Worm (Caenorhabditis elegans) whole organism, dauer: ENCODE results near the gene clec-226.

Source experiments
- unc-62 ChIP-seq: sonication (generic microtip); optimal IDR thresholded peaks from 2 replicates; lab custom pipeline; 2017; ENCODE audit warnings: missing biosample characterization, missing genetic modification reagents, missing genetic modification characterization

The clec-226 gene

DNA sequence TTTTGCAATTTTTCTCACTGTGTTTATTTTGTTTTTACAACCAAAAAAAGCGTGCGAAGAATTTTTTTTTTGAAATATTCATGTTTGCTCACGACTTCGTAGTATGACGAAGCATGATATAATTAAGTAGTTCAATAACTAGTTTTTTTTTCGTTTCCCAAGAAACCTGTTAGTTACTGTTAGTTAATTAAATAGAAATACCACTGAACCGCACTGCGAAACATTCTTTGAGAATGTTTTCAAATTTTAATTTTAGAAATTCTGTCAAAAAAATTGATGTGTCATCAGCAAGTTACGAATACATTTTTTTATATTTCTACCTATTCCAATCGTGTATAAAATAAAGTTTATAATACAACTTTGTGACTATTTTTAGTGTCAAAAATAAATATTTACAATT lies 20.4 kb upstream of the clec-226 start, which contains the start of gene srxa-12:
Gene srxa-12 (plus strand): TSS at position 301 of the 400 bp plus-strand sequence.
- TF ChIP-seq unc-62 (GFP tag; lab: Kevin White, UChicago) = no peak

DNA sequence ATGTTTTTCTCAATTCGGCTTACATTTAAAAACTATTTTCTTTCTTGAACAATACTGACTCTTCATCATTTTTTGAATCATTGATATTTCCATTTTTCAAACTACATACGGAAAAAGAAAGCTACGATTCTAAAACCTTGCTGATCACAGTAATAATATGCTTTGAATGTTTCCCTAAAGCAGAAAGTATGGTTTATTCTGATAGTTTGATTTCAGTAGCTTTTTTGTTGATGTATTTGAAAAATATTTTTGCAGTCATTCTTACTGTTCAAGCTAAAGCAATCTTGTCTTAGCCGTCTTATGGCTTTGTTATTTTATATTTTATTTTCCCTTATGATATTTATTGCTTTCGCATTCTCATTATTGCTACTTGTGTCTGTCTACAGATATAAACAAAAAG lies 17.3 kb upstream of the clec-226 start, which contains the start of gene srxa-13:
Gene srxa-13 (plus strand): TSS at position 301 of the 400 bp plus-strand sequence.
- TF ChIP-seq unc-62 (GFP tag; lab: Kevin White, UChicago) = no peak

DNA sequence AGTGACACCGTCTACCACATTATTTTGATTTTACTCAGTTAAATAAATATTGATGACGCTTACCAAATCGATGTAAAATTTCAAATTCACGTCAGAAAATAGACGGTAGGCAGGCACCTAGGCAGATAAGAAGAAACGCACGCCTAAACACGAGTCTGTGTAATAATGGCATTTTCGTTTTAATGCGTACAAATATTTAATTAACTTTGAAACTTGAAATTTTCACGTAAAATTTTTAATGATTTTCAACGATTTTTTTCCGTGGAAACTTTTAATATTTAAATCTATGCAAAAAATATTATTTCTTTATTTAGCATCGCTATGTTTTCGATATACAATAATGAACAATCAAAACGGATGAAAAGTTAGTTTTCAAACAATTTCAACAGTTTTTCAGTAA lies 15.5 kb upstream of the clec-226 start, which contains the start of gene C06B3.16:
Gene C06B3.16 (plus strand): TSS at position 301 of the 400 bp plus-strand sequence.
- no peak for TF ChIP-seq unc-62 (GFP tag; lab: Kevin White, UChicago)

DNA sequence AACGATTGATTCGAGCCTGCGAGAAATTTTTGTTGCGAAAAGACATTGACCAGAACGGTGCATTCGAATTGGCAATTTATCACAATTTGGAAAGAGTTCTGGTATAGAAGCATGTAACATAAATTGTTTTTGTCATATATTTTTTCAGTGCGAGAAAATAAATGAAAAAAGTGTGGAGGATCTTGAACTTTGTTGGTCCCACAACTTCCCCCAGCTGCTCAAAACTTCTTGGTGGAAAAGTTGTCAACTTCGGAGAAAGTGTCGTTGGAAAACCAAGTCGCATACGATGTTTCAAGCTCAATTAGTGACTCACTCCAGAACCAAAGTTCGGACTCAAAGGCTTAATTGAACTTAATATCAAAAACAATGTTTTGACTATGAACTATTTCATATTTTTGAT lies 14.8 kb upstream of the clec-226 start:
- TF ChIP-seq unc-62 (GFP tag; lab: Kevin White, UChicago) = no peak

DNA sequence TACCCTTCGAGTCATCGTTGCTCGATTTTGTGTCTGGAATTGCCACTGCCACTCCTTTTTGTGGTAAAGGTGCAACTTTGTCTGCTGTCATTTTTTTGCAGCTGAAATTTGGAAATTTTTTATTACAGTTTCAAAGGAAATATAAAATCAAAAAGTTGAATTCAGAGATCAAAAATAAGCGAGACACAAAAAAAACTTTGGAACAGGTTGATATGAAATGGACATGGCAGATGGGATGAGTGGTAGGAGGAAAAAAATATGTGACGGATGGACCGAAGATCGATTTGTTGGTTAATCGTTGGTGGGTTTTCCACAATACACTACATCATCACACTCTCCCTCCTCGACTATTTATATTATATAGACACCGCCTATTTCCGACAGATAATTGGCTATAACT lies 12.2 kb upstream of the clec-226 start, which contains the start of gene R10D12.1:
Gene R10D12.1 (minus strand): TSS at position 101 of the 400 bp plus-strand sequence.
- TF ChIP-seq unc-62 (GFP tag; lab: Kevin White, UChicago) = no peak

DNA sequence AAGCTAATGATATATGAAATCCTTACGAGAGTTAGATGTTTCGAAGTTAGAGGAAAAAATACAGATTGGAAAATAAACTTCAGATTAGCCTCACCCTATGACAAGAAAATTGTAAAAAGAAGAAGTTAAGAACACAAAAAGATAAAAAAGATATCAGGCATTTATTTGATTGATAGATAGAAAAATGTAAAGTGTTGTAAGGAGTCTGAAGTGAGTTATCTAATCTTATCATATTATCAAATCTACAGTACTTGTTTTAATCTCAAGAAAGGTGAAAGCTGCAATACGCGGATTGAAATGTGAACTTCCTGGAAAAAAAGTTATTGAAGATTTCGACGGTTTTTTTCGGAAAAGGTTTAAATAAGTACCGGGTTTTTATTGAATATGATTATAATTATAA lies 11.3 kb upstream of the clec-226 start:
- TF ChIP-seq unc-62 (GFP tag; lab: Kevin White, UChicago) = no peak

DNA sequence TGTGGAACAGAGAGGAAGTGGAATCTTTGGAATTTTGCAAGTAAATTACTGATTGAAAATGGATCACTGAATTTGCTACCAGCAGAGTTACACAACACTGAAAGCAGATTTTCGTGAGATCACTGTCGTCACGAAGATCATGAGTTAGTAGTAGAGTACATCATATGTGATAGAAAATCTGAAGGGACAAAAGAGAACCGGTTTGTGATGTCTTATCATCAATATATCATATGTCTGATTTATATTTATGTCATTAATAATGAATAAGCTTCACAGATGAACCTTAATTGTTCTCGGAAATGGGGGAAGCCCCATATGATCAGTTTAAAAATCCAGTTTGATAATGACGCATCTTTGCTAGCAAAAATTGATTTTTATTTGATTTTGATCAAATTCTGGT lies 10.7 kb upstream of the clec-226 start:
- no peak for TF ChIP-seq unc-62 (GFP tag; lab: Kevin White, UChicago)

DNA sequence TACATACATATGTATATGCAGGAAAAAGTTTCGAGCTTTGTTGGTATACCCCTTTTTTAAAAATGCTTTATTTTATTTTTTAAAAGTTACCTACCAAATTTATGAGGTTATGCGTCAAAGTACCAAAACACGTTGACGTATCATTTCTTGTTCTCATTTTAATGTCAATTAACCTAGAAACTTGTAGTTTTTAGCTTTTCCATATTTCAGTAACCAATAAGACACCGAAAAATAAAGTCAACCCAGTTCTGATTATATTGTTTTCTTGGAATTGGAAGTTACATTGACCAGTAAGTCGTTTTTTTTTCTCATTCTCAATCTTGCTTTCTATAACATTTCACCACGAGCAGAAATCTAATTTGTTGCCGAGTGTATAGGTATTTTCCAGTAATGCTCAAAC lies 9.9 kb upstream of the clec-226 start, which contains the start of gene srw-145:
Gene srw-145 (plus strand): TSS at position 301 of the 400 bp plus-strand sequence.
- TF ChIP-seq unc-62 (GFP tag; lab: Kevin White, UChicago) = no peak

DNA sequence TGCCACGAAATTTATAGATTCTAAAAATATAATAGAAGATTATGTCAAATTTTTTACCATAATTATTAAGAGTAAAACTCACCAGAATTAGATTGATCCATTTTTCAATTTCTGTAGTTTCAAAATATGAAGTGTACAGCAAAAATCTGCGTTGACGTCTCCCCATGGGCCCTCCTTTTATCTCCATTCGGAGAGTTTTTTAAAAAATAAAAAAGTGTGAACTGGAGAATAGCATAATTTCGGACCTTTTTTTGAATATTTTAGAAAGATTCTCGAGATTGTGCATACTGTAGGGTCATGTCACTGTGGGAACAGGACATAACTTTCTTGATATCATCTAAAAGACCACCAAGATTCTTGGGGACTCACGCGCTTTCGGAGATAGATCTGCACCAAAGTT lies 4.7 kb upstream of the clec-226 start, which contains the start of gene dpr-1:
Gene dpr-1 (minus strand): TSS at position 101 of the 400 bp plus-strand sequence.
- TF ChIP-seq unc-62 (GFP tag; lab: Kevin White, UChicago) = no peak

DNA sequence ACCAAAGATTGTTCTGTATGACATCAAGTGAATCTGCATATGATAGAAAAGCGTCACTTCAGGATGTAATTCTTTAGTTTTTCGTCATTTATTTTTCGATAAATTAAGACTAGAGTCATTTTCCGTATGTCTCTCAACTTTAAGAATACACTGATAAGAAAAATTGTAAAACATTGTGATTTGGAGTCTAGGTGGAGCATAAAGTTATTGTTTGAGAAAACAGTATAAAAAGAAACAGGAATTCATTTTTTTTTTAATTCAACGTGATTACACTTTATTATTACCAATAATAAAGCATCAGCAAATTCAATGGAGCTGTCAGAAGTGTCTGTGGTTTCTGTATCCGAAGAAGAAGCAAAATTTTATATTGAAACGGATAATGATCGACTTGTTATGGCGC lies 2.2 kb downstream of the clec-226 start, which contains the start of gene R10D12.6:
Gene R10D12.6 (plus strand): TSS at position 301 of the 400 bp plus-strand sequence.
- no peak for TF ChIP-seq unc-62 (GFP tag; lab: Kevin White, UChicago)

DNA sequence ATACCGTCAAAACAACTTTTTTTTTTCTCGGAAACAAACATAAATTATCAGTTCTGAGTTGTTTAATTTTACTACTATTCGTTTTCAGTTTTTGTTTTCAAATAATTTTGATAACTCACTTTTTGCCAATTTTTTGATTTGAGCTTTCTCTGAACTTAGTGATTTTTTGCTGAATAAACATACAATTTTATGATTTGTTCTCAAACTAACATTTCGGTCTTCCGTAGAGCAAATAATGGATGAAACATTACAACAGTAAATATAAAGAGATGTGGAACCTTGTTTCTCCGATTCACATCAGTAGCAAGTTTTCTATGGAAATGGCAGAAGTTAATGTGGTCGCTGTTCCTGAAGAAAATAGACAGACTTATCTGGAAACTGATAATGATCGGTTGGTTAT lies 3.0 kb downstream of the clec-226 start, which contains the start of gene R10D12.7:
Gene R10D12.7 (plus strand): TSS at position 301 of the 400 bp plus-strand sequence.
- no peak for TF ChIP-seq unc-62 (GFP tag; lab: Kevin White, UChicago)

DNA sequence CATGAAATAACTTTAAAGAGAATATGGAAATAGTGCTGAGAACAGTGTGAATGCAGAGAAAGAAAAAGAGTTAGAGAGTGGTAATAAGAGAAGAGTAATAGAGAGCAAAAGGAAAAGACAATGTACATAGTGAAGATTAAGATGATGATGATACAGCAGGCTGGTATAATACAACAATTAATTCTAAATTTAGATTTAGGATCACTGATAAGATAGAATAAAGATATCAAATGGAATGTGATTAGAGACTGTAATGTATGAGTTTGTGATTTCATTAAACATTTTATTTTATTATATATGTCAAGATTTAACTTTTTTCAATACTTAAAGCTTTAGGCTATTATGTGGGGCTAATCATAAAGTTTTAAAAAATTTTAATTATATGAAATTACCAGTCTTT lies 6.4 kb downstream of the clec-226 start, which contains the start of gene R10D12.8:
Gene R10D12.8 (minus strand): TSS at position 101 of the 400 bp plus-strand sequence.
- TF ChIP-seq unc-62 (GFP tag; lab: Kevin White, UChicago) = no peak

DNA sequence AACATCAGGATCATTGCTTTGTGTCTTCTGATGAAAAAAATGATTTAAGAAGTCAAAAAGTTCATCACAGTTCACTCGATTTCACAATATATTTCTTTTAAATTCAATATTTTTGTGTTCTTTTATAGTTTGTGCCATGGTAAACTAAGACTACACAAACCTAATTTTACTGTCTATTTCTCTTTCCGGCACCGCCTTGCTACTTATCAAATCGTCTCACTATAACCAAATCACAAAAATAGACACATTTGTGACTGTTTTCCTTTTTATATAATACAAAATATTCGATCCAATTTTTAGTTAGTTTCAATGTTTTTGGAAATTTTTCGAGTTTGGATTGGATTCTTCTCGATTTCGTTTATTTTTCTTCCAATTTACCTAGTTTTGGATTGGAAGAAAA lies 7.3 kb downstream of the clec-226 start, which contains the start of gene swt-6:
Gene swt-6 (plus strand): TSS at position 301 of the 400 bp plus-strand sequence.
- TF ChIP-seq unc-62 (GFP tag; lab: Kevin White, UChicago) = no peak

DNA sequence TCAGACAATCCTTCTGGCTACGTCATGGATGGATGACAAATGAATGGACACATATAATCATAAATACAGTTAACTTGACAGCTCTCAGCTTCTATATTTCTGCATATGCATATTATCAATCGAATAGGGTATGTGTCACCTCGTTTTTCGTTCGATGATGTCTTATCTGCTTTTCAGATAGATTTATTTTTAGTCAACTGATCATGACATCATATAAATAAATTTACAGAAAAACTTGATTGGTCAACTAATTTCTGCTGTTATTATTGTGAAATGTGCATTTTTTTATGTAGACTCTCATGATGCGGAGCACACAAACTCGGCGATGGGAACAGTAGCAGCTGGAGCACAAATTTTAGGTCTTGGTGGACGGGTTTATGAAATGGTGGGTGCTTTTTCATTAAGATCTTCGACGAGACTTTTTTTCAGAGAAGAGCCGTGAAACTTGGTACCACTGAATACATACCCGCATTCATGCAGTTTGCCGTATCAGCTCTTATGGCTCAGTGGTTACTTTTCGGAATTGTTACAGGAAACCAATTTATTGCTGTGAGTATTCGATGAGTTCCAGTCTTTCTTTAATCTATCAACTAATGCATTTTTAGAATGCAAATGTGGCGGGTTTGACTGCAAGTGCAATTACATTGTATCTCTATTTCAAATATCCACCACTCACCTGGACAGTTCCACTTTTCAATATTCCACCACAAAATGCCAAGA lies 8.8 kb downstream of the clec-226 start:
- no peak for TF ChIP-seq unc-62 (GFP tag; lab: Kevin White, UChicago)

DNA sequence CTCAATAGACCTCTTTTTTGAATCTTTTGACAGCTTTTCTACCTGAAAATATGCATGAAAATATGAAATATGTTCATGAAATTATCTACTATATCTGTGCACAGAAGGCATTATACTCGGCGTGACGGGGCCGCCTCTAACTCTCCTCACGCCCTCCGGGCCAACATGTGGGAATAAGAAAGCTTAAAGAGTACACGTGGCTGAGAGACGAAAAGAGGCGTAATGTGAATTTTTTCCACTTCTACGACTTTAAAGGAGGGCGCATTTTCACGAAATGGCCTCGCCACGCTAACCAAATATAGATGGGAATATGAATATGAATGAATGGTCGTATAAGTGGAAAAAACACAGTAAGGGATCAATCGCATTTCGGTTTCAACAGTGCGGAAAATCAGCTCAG lies 10.9 kb downstream of the clec-226 start:
- TF ChIP-seq unc-62 (GFP tag; lab: Kevin White, UChicago) = no peak

DNA sequence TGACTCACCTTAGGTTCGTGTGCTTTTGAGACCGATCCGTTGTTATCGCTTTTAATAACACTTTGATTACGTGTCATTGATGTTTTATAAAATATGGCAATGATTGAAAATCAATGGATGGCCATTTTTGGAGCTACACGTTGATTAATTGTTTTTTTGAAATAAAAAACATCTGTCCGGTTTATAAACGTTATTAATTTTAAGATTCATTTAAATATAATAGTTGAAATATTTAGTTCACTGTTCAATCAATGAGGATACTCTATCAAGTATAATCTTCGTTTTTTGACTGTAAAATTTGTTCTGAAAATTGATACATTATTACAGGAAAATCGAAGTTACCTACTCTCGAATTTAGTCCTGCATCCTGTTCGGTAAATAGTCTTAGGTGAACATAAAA lies 11.5 kb downstream of the clec-226 start, which contains the start of gene R10D12.10:
Gene R10D12.10 (minus strand): TSS at position 101 of the 400 bp plus-strand sequence.
- no peak for TF ChIP-seq unc-62 (GFP tag; lab: Kevin White, UChicago)
